Fruit fly (Drosophila melanogaster) whole organism, prepupa: Measurements from ENCODE around the gene Eip78C.

ENCODE experiments used
- CG11762 ChIP-seq: fragments of 200-800 bp; sonication (Bioruptor generic); optimal IDR thresholded peaks from 3 replicates; lab custom pipeline; 2016; ENCODE audit warnings: missing biosample characterization, missing genetic modification characterization; ENCODE audit not compliant: insufficient read depth
- CG16779 ChIP-seq: fragments of 200-800 bp; sonication (Bioruptor generic); optimal IDR thresholded peaks from 3 replicates; lab custom pipeline; 2017; ENCODE audit warnings: missing biosample characterization, mild to moderate bottlenecking, missing genetic modification characterization
- CG4318 ChIP-seq: fragments of 200-800 bp; sonication (Bioruptor generic); optimal IDR thresholded peaks from 3 replicates; lab custom pipeline; 2017; ENCODE audit warnings: missing biosample characterization, mild to moderate bottlenecking, missing genetic modification characterization
- CG7368 ChIP-seq: fragments of 200-800 bp; sonication (Bioruptor generic); optimal IDR thresholded peaks from 3 replicates; lab custom pipeline; 2016; ENCODE audit warnings: missing biosample characterization, missing genetic modification characterization
- CG9139 ChIP-seq: fragments of 200-800 bp; sonication (Bioruptor generic); optimal IDR thresholded peaks from 3 replicates; lab custom pipeline; 2017; ENCODE audit warnings: missing biosample characterization, mild to moderate bottlenecking, missing genetic modification characterization
- Hr4 ChIP-seq: fragments of 200-800 bp; sonication (Bioruptor generic); optimal IDR thresholded peaks from 3 replicates; lab custom pipeline; 2016; ENCODE audit warnings: missing biosample characterization, missing genetic modification characterization
- Sox15 ChIP-seq: fragments of 200-800 bp; sonication (Bioruptor generic); optimal IDR thresholded peaks from 3 replicates; lab custom pipeline; 2016; ENCODE audit warnings: missing biosample characterization, missing genetic modification characterization
- acj6 ChIP-seq: fragments of 200-800 bp; sonication (Bioruptor generic); optimal IDR thresholded peaks from 3 replicates; lab custom pipeline; 2016; ENCODE audit warnings: missing biosample characterization, missing genetic modification characterization
- eg ChIP-seq: fragments of 200-800 bp; sonication (Bioruptor generic); IDR thresholded peaks from 3 replicates; pipeline ENCODE4 v1.3.6; 2022; ENCODE audit warnings: missing biosample characterization, missing genetic modification characterization
- ss ChIP-seq, 2 experiments: fragments of 200-800 bp; sonication (Bioruptor generic); optimal IDR thresholded peaks; 2 replicates in 1 of 2; 3 replicates in 1 of 2; lab custom pipeline; 2017 to 2018; ENCODE audit warnings: mild to moderate bottlenecking in 2 of 2, missing biosample characterization in 2 of 2, missing genetic modification characterization in 2 of 2, moderate library complexity in 1 of 2

DNA sequence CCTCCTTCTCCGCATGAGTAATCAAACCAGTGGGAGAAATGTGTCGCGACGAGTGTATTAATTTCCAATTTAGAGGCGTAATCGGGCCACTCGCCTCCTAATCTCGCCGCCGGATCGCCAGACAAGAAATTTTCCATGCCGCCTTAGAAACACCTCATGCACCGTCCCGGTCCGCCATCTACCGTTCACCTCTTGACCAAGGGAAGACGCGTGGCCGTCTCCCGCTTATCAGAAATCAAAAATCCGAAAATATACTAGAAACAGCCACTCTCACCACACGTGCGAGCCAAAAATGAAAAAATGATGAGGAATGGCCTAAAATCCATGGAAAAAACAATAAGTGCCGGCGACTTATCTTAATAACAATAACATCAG lies 49.5 kb downstream of the Eip78C start:
- TF ChIP-seq CG16779 (tag; lab: Kevin White, UChicago) (no peak), CG11762 (GFP tag; lab: Kevin White, UChicago) (no peak), CG9139 (no peak), Hr4 (no peak), eg (GFP tag; lab: Robert Waterston, UW) (no peak), acj6 (GFP tag; lab: Kevin White, UChicago) (no peak), Sox15 (GFP tag; lab: Kevin White, UChicago) (no peak), ss (GFP tag; optimal IDR thresholded peaks at IDR 0.05; lab: Kevin White, UChicago) (no peak), CG4318 (no peak), CG7368 (GFP tag; lab: Kevin White, UChicago) (no peak)
